Fruit fly (Drosophila melanogaster): ENCODE data around the gene mRpL9.

Gene mRpL9

DNA sequence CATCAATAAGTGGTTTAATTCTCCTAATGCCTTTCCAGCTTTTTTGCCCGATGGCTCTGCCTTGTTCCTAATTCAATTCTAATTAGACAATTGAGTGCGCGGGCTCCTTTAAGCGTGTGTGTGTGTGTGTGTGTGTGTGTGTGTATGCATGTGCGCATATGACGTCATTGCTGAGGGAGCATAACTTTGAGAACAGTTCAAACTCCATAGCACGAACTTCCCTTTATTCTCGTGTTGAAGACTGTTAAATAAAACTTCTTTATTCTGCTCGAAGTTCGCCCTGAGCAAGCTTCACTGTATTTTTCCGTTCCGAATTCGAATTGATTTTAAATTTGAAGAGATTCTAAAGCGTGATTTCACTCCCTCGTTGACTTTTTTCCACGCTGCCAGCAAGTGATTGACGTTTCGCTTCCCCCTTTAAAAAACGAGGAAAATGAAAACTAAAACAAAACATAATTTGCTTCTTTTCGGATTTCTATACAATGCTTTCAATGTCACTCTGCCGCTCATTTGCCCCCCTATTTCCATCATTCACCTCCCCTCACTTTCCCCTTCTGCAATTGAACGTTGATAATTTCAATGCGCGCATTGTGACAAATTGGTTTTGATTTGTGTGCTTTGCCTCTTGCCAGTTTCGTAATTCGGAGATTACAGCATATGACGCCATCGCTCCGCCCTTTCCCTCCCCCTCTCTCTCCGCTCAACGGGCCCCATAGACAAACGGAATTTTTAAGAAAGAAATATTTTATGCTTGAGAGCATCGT, 38.1 kb upstream of the mRpL9 start:
- TF ChIP-seq psq (optimal IDR thresholded peaks at IDR 0.05) (no peak), Myc (optimal IDR thresholded peaks at IDR 0.05) (no peak), ttk (optimal IDR thresholded peaks at IDR 0.05) (no peak), insv (optimal IDR thresholded peaks at IDR 0.05) (no peak), Sin3A (optimal IDR thresholded peaks at IDR 0.05) (no peak), h (optimal IDR thresholded peaks at IDR 0.05) (no peak)

- no peak for TF ChIP-seq psq (optimal IDR thresholded peaks at IDR 0.05)
- no peak for TF ChIP-seq Sin3A (optimal IDR thresholded peaks at IDR 0.05)
- TF ChIP-seq insv (optimal IDR thresholded peaks at IDR 0.05): no peak
- no peak for TF ChIP-seq Myc (optimal IDR thresholded peaks at IDR 0.05)
- TF ChIP-seq h (optimal IDR thresholded peaks at IDR 0.05): no peak
- no peak for TF ChIP-seq ttk (optimal IDR thresholded peaks at IDR 0.05)
Observed at dm6 chr3R:15293005-15293877, 37.3 kb upstream of the mRpL9 start.

DNA sequence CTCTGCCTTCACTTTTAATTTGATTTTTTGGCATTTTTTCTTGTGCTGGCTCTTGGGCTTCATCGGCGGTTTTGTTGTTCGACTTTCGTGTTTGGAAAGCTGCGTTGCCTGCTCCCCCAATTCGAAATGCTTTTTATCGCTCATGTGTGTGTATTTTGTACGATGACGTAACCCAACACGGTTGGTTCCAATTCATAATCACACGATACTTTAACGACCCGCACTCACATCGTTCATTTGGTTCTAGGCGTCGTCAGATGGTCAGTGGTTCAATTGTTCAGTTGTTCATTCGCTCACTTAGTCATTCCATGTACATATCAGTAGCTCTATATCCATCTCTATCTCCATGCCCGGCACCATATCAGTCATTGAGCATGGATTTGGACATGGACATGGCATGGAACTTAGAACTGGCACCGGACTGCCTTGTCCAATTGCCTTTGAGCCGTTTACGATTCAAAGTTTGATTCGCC, 36.6 kb upstream of the mRpL9 start:
- TF ChIP-seq Sin3A (optimal IDR thresholded peaks at IDR 0.05): no peak
- TF ChIP-seq ttk (optimal IDR thresholded peaks at IDR 0.05): no peak
- no peak for TF ChIP-seq Myc (optimal IDR thresholded peaks at IDR 0.05)
- TF ChIP-seq h (optimal IDR thresholded peaks at IDR 0.05): no peak
- no peak for TF ChIP-seq psq (optimal IDR thresholded peaks at IDR 0.05)
- no peak for TF ChIP-seq insv (optimal IDR thresholded peaks at IDR 0.05)

- TF ChIP-seq insv (optimal IDR thresholded peaks at IDR 0.05) (no peak), h (optimal IDR thresholded peaks at IDR 0.05) (no peak), psq (optimal IDR thresholded peaks at IDR 0.05) (no peak), ttk (optimal IDR thresholded peaks at IDR 0.05) (no peak), Myc (optimal IDR thresholded peaks at IDR 0.05) (no peak), Sin3A (optimal IDR thresholded peaks at IDR 0.05) (no peak)
Observed at dm6 chr3R:15297904-15298303, 32.6 kb upstream of the mRpL9 start.

dm6 chr3R:15305246-15305645, 25.3 kb upstream of the mRpL9 start:
- TF ChIP-seq h (optimal IDR thresholded peaks at IDR 0.05) (no peak), Myc (optimal IDR thresholded peaks at IDR 0.05) (no peak), Sin3A (optimal IDR thresholded peaks at IDR 0.05) (no peak), insv (optimal IDR thresholded peaks at IDR 0.05) (no peak), psq (optimal IDR thresholded peaks at IDR 0.05) (no peak), ttk (optimal IDR thresholded peaks at IDR 0.05) (no peak)

DNA sequence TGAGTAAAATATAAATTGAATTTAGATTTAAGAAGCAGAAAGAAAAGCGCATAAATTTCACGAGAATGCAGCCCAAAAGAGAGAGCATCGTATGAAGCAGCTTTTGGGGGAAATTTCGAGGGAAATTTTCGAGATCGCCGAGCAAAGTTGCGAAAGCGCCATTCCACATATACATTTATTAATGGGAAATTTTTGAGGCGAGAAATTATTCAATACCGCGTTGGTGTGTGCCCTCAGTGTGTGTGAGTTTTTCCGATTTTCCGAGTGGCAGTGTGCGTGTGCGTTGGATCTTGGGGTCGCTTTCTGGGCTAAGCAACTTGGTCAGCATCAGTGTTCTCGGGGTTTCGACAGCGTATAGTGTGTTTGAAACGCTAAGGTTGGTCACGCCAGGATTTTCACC, 20.6 kb upstream of the mRpL9 start, which contains the start of gene Tm2:
Gene Tm2, plus strand, starts transcription at position 270 of the 400 bp plus-strand sequence.
- TF ChIP-seq Sin3A (optimal IDR thresholded peaks at IDR 0.05) (no peak), insv (optimal IDR thresholded peaks at IDR 0.05) (no peak), h (optimal IDR thresholded peaks at IDR 0.05) (no peak), Myc (optimal IDR thresholded peaks at IDR 0.05) (no peak), psq (optimal IDR thresholded peaks at IDR 0.05) (no peak), ttk (optimal IDR thresholded peaks at IDR 0.05) (no peak)

DNA sequence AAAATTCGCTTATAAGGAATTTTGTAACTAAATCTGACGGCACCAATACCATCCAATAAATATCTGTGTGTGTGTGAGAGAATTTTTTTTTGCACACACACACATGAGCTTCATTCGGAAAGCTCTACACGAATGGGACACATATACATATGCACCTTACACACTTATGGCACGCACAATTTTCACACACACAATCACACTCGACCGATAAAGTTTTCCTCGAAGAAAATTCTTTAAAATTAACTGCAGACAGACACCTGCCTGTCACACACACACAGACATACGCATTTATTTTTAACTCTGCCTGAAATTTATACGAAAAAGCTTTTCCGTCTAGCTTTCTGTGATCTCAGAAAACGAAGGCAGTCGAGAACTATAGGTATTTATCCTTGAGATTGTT, 19.8 kb upstream of the mRpL9 start:
- TF ChIP-seq Myc (optimal IDR thresholded peaks at IDR 0.05): no peak
- TF ChIP-seq Sin3A (optimal IDR thresholded peaks at IDR 0.05): no peak
- no peak for TF ChIP-seq h (optimal IDR thresholded peaks at IDR 0.05)
- TF ChIP-seq insv (optimal IDR thresholded peaks at IDR 0.05): no peak
- no peak for TF ChIP-seq ttk (optimal IDR thresholded peaks at IDR 0.05)
- no peak for TF ChIP-seq psq (optimal IDR thresholded peaks at IDR 0.05)

DNA sequence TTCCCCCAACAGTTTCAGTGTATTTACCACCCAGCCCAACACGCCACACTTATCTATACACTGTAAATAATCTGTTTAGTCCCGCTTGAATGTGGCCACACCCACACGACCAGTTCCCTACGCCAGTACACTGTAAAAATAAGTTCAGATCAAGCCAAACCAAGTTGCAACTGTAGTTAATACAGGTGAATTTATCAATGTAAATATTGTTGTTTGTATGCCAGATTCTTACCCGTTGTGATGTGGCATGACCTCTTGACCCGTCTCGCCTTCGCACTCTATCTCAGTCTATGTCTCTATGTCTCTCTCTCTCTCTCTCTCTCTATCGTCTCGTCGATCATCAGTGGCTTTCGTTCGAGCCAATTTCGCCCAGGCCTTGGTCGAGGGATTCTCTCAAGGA, 16.7 kb upstream of the mRpL9 start:
- no peak for TF ChIP-seq h (optimal IDR thresholded peaks at IDR 0.05)
- TF ChIP-seq psq (optimal IDR thresholded peaks at IDR 0.05): no peak
- TF ChIP-seq ttk (optimal IDR thresholded peaks at IDR 0.05): no peak
- TF ChIP-seq Myc (optimal IDR thresholded peaks at IDR 0.05): no peak
- no peak for TF ChIP-seq Sin3A (optimal IDR thresholded peaks at IDR 0.05)
- no peak for TF ChIP-seq insv (optimal IDR thresholded peaks at IDR 0.05)

DNA sequence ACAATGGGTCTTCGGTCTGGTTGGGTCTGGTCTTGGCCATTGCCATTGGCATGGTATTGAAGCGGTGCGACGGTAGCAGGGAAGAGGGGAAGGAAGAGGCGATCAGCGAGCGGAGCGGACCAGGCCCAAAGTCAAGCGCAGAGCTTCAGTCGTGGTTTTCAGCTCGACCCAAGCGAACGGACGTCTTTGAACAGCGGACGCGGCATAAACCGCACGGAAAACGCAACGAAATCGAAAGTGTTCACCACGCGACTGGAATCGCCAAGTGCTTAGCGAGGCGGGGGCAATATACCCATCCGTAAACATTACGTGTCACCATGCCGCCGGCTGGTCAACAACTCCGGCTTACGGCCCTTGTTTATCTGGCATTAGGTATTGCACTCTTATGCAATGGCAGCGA, 14.2 kb upstream of the mRpL9 start, which contains the start of gene CG14866:
Gene CG14866, plus strand, starts transcription at position 146 of the 400 bp plus-strand sequence.
- TF ChIP-seq insv (optimal IDR thresholded peaks at IDR 0.05): no peak
- no peak for TF ChIP-seq psq (optimal IDR thresholded peaks at IDR 0.05)
- no peak for TF ChIP-seq Myc (optimal IDR thresholded peaks at IDR 0.05)
- TF ChIP-seq ttk (optimal IDR thresholded peaks at IDR 0.05): no peak
- TF ChIP-seq Sin3A (optimal IDR thresholded peaks at IDR 0.05): no peak
- TF ChIP-seq h (optimal IDR thresholded peaks at IDR 0.05): no peak

- TF ChIP-seq ttk (optimal IDR thresholded peaks at IDR 0.05): no peak
- no peak for TF ChIP-seq psq (optimal IDR thresholded peaks at IDR 0.05)
- no peak for TF ChIP-seq insv (optimal IDR thresholded peaks at IDR 0.05)
- no peak for TF ChIP-seq Myc (optimal IDR thresholded peaks at IDR 0.05)
- TF ChIP-seq Sin3A (optimal IDR thresholded peaks at IDR 0.05): no peak
- TF ChIP-seq h (optimal IDR thresholded peaks at IDR 0.05): no peak
Observed at dm6 chr3R:15319912-15320746, 10.4 kb upstream of the mRpL9 start, which contains the start of the genes CG6276 and CG44040. TSS of gene CG6276 (minus strand) at chr3R:15320069. TSS of gene CG44040 (plus strand) at chr3R:15320378.

DNA sequence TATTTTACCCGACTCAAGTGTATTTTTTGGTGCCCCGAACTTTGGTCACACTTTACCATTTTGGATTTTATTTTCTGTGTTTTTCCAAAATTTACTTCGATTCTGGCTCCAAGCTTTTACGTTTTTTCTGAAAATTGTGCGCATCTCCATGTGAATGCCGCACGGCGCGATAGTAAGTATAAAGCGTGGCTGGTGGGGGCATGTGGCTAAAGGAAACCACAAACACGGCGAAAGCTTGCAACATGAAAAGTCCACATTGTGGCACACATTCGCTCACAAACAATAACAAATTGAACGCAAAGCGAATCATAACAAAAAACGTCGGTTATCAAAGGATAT, 9.8 kb upstream of the mRpL9 start, which contains the start of gene ear:
Gene ear, plus strand, starts transcription at position 10 of the 339 bp plus-strand sequence.
- TF ChIP-seq h (optimal IDR thresholded peaks at IDR 0.05) (no peak), ttk (optimal IDR thresholded peaks at IDR 0.05) (no peak), Sin3A (optimal IDR thresholded peaks at IDR 0.05) (no peak)
